Worm (Caenorhabditis elegans) whole organism, young adult: ENCODE data around the gene magu-4.

Experiments
- C06A6.2 ChIP-seq: fragments of 200-800 bp; sonication (Bioruptor generic); conservative IDR thresholded peaks from 2 replicates; pipeline ENCODE4 v1.3.6; 2022; ENCODE audit warnings: missing genetic modification characterization, missing compliant biosample characterization
- Y53G8AR.9 ChIP-seq: fragments of 200-800 bp; sonication (Bioruptor generic); conservative IDR thresholded peaks from 2 replicates; pipeline ENCODE4 v1.3.6; 2022; ENCODE audit warnings: missing genetic modification reagents, missing genetic modification characterization, missing compliant biosample characterization
- ceh-100 ChIP-seq: fragments of 200-800 bp; sonication (Bioruptor generic); IDR thresholded peaks from 2 replicates; pipeline ENCODE4 v1.3.6; 2022; ENCODE audit warnings: missing genetic modification reagents, missing genetic modification characterization, missing compliant biosample characterization
- fkh-3 ChIP-seq: sonication (generic microtip); optimal IDR thresholded peaks from 2 replicates; lab custom pipeline; 2016; ENCODE audit warnings: mild to moderate bottlenecking, missing genetic modification characterization, missing compliant biosample characterization
- hrde-1 ChIP-seq: sonication (generic microtip); optimal IDR thresholded peaks from 2 replicates; lab custom pipeline; 2016; ENCODE audit warnings: missing genetic modification characterization, mild to moderate bottlenecking, missing compliant biosample characterization, moderate library complexity, missing genotype, missing genetic modification reagents, borderline replicate concordance
- nhr-179 ChIP-seq: sonication (generic microtip); optimal IDR thresholded peaks from 2 replicates; lab custom pipeline; 2016; ENCODE audit warnings: mild to moderate bottlenecking, missing genetic modification characterization, missing compliant biosample characterization
- pha-4 ChIP-seq: fragments of 150-350 bp; sonication (generic microtip); optimal IDR thresholded peaks from 2 replicates; lab custom pipeline; 2014; ENCODE audit warnings: missing biosample characterization, missing genetic modification reagents, missing genetic modification characterization
- sptf-2 ChIP-seq: fragments of 200-800 bp; sonication (Bioruptor generic); optimal IDR thresholded peaks from 2 replicates; lab custom pipeline; 2018; ENCODE audit warnings: mild to moderate bottlenecking, missing genetic modification characterization, missing compliant biosample characterization
- zfh-2 ChIP-seq: fragments of 200-800 bp; sonication (Bioruptor generic); conservative IDR thresholded peaks from 2 replicates; pipeline ENCODE4 v1.3.6; 2022; ENCODE audit warnings: missing genetic modification reagents, missing genetic modification characterization, missing compliant biosample characterization

- TF ChIP-seq nhr-179 (tag; lab: Kevin White, UChicago) (no peak), hrde-1 (tag; lab: Kevin White, UChicago) (no peak), fkh-3 (no peak), C06A6.2 (GFP tag; lab: Robert Waterston, UW) (no peak), zfh-2 (GFP tag; lab: Robert Waterston, UW) (no peak), Y53G8AR.9 (GFP tag; lab: Robert Waterston, UW) (no peak), pha-4 (tag; lab: Kevin White, UChicago) (no peak), ceh-100 (GFP tag; lab: Robert Waterston, UW) (no peak), sptf-2 (GFP tag; lab: Kevin White, UChicago) (no peak)
Measured at ce11 chrIV:9982895-9983294, 26.7 kb upstream of the magu-4 start, which contains the start of gene mam-2.
